Worm (Caenorhabditis elegans) whole organism, L1 larva: ENCODE measurements around the gene ins-34.

Experiments
- hlh-4 ChIP-seq: sonication (generic microtip); optimal IDR thresholded peaks from 2 replicates; lab custom pipeline; 2016; ENCODE audit warnings: mild to moderate bottlenecking, missing genetic modification characterization, missing compliant biosample characterization
- lsy-2 ChIP-seq, 2 experiments: fragments of 150-350 bp; optimal IDR thresholded peaks; 2 replicates each; lab custom pipeline; 2014; ENCODE audit warnings: missing biosample characterization in 2 of 2, missing genetic modification characterization in 2 of 2
- rnt-1 ChIP-seq: sonication (generic microtip); optimal IDR thresholded peaks from 2 replicates; lab custom pipeline; 2016; ENCODE audit warnings: mild to moderate bottlenecking, missing genetic modification characterization, moderate library complexity, missing compliant biosample characterization

DNA sequence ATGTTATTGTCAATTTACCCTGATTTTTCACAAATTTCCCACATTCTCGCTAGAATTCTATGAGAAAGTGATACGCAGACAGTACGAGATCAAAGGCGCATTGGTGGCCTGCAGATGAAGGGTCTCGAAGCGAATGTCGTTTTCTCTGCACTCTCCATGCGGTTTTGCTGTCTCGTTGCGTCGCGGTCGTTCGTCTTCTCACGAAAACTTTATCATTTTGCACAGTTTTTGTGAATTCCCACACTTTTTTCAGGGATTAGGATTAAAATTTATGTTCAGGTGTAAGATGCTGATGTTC lies 35.4 kb upstream of the ins-34 start:
- TF ChIP-seq lsy-2 (tag; optimal IDR thresholded peaks at IDR 0.05; lab: Kevin White, UChicago) (peak; percentile 91 to 96), hlh-4 (tag; lab: Kevin White, UChicago) (no peak), rnt-1 (tag; lab: Kevin White, UChicago) (peak; percentile 96)
